Worm (Caenorhabditis elegans): ENCODE data around the gene rap-2.

Gene rap-2

ce11 chrV:15071015-15071810 is 7.3 kb upstream of the rap-2 start, which contains the start of gene unc-76 (continued):
- TF ChIP-seq mdl-1 (tag; optimal IDR thresholded peaks at IDR 0.05) (peak; percentile 2 to 31), ceh-32 (tag; optimal IDR thresholded peaks at IDR 0.05; ENCODE audit: poor library complexity) (no peak), skn-1 (tag; optimal IDR thresholded peaks at IDR 0.05) (no peak), mxl-3 (GFP tag; optimal IDR thresholded peaks at IDR 0.05) (no peak), Y48G9A.11 (GFP tag; IDR thresholded peaks at IDR 0.05) (no peak)

ce11 chrV:15069435-15069985 is 5.6 kb upstream of the rap-2 start:
- TF ChIP-seq mxl-2 (GFP tag; conservative IDR thresholded peaks at IDR 0.05) (no peak), fkh-10 (GFP tag; optimal IDR thresholded peaks at IDR 0.05) (peak; percentile 14), lsy-2 (tag; optimal IDR thresholded peaks at IDR 0.05) (peak in 1 of 2 experiments; percentile 61)

DNA sequence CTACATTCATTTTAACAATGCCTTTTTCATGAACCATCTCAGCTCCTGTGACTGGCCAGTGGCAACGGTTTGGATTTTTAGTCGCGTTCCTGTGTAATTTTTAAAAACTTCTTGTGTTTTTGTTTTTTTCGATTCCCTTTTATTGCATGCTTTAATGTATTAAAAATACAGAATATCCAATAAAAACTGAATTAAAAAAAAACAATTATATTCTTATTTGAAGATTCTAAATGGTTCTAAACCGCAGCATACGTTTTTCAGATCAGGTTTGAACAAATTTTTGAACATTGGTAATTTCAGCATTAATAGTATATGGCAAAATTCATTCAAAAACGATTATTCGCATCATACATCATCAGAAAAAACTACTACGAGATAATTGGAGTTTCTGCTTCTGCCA is 4.5 kb upstream of the rap-2 start, which contains the start of gene dnj-3:
Gene dnj-3, plus strand, starts transcription at position 301 of the 400 bp plus-strand sequence.
- TF ChIP-seq rbr-2 (tag; optimal IDR thresholded peaks at IDR 0.05) (no peak), nhr-41 (GFP tag; IDR thresholded peaks at IDR 0.05) (no peak), dpl-1 (GFP tag; optimal IDR thresholded peaks at IDR 0.05) (no peak), lin-39 (tag; optimal IDR thresholded peaks at IDR 0.05) (no peak), daf-19 (GFP tag; conservative IDR thresholded peaks at IDR 0.05) (no peak), zip-11 (GFP tag; IDR thresholded peaks at IDR 0.05) (no peak)

- no peak for TF ChIP-seq zfp-3 (GFP tag; conservative IDR thresholded peaks at IDR 0.05)
- peak; percentile 27; the same call in 1 of the 2 replicates for TF ChIP-seq lin-38 (GFP tag; IDR thresholded peaks at IDR 0.05)
Measured at ce11 chrV:15067165-15067564, 3.3 kb upstream of the rap-2 start, which contains the start of gene C25D7.10. Gene C25D7.10, plus strand, starts transcription at chrV:15067465.

- TF ChIP-seq daf-16 (GFP tag; optimal IDR thresholded peaks at IDR 0.05) (no peak), daf-16 (tag; optimal IDR thresholded peaks at IDR 0.05) (peak; percentile 1), aha-1 (tag) (peak; percentile 81), unc-130 (GFP tag; optimal IDR thresholded peaks at IDR 0.05) (peak; percentile 75), F10B5.3 (tag; optimal IDR thresholded peaks at IDR 0.05) (no peak), unc-62 (GFP tag; optimal IDR thresholded peaks at IDR 0.05 in 1 of 2) (peak in 1 of 2 experiments; percentile 47), unc-62 (tag; optimal IDR thresholded peaks at IDR 0.05) (no peak), lin-15B (tag; optimal IDR thresholded peaks at IDR 0.05) (no peak), egl-43 (GFP tag; IDR thresholded peaks at IDR 0.05) (no peak)
Measured at ce11 chrV:15065837-15066348, 2.0 kb upstream of the rap-2 start, which contains the start of gene otub-1. Gene otub-1, plus strand, starts transcription at chrV:15066298.

DNA sequence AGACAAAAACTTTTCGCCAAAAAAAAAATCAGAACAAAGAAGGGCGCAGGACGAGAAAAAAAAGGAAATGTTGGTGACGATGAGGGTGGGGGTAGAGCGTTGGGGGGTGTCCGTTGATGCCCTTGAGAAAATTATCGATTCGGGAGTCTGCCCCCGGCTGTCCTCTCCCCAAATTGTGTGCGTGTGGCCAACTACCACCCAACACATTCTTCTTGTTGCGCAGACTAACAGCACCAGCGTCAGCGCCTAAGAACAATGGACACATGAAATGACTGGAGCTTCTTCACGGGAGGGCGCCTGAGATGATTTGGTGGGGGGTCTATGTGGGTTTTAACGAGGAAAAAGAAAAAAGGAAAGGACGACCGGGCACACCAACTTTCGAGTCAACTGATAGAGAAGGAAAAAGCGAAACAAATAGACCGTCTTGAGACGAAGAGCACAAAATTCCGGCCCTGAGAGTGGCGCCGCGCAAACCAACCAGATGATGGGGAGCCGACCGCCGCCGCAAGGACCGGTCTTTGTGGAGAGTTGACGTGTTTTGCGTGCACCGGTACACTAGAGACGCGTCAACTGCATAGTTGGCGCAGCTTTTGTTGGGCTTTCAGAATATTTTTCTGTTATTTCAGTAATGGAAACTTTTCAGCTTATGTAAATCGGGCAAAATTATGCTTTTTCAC is 1.3 kb upstream of the rap-2 start, which contains the start of gene C25D7.9:
Gene C25D7.9, plus strand, starts transcription at position 68 of the 677 bp plus-strand sequence.
- peak; percentile 26 for TF ChIP-seq dve-1 (tag; optimal IDR thresholded peaks at IDR 0.05; ENCODE audit: insufficient read depth)
- no peak for TF ChIP-seq unc-39 (tag; optimal IDR thresholded peaks at IDR 0.05)
- 0 out of 2 replicates have a peak, but pooled peaks have one; percentile 7 for TF ChIP-seq lin-38 (GFP tag; IDR thresholded peaks at IDR 0.05)
- TF ChIP-seq lsy-2 (tag; optimal IDR thresholded peaks at IDR 0.05), result peak in 1 of 2 experiments; percentile 28
- TF ChIP-seq dmd-8 (GFP tag; IDR thresholded peaks at IDR 0.05), result no peak
- no peak for TF ChIP-seq D1046.2 (GFP tag; IDR thresholded peaks at IDR 0.05)
- peak; percentile 38 for TF ChIP-seq spr-3 (GFP tag; optimal IDR thresholded peaks at IDR 0.05)
- peak; percentile 16 for TF ChIP-seq nhr-77 (tag; optimal IDR thresholded peaks at IDR 0.05)
- no peak for TF ChIP-seq ctbp-1 (GFP tag; IDR thresholded peaks at IDR 0.05)
- no peak for TF ChIP-seq ZK337.2 (GFP tag; IDR thresholded peaks at IDR 0.05)
- TF ChIP-seq dpl-1 (GFP tag; optimal IDR thresholded peaks at IDR 0.05), result peak; percentile 31
- TF ChIP-seq set-16 (GFP tag; IDR thresholded peaks at IDR 0.05), result peak; percentile 52
- TF ChIP-seq egl-43 (GFP tag; IDR thresholded peaks at IDR 0.05), result 0 out of 2 replicates have a peak, but pooled peaks have one; percentile 34
- TF ChIP-seq duxl-1 (tag; optimal IDR thresholded peaks at IDR 0.05; ENCODE audit: poor library complexity), result no peak
- peak; percentile 40; the same call in 1 of the 2 replicates for TF ChIP-seq hmg-1.1 (GFP tag; IDR thresholded peaks at IDR 0.05)
- TF ChIP-seq hlh-11 (tag; optimal IDR thresholded peaks at IDR 0.05), result peak; percentile 56
- no peak for TF ChIP-seq nhr-25 (tag; optimal IDR thresholded peaks at IDR 0.05; ENCODE audit: borderline replicate concordance, insufficient read depth)

All from whole organism, L4 larva.